Worm (Caenorhabditis elegans): ENCODE results near the gene arp-6.

ce11 chrII:8004752-8005151 lies 32.4 kb downstream of the arp-6 start:
- TF ChIP-seq flt-1 (GFP tag; IDR thresholded peaks at IDR 0.05), result no peak
- TF ChIP-seq med-1 (GFP tag; optimal IDR thresholded peaks at IDR 0.05; ENCODE audit: insufficient read depth), result no peak
- no peak for TF ChIP-seq ref-1 (GFP tag; conservative IDR thresholded peaks at IDR 0.05)
- no peak for TF ChIP-seq klf-2 (GFP tag; conservative IDR thresholded peaks at IDR 0.05)
- TF ChIP-seq cog-1 (tag; optimal IDR thresholded peaks at IDR 0.05), result no peak

Data from whole organism, midembryonic.